Worm (Caenorhabditis elegans): Measurements from ENCODE around the gene F56D5.3.

ce11 chrIV:9378272-9378671 is 19.1 kb upstream of the F56D5.3 start, which contains the start of gene C10C5.4:
- TF ChIP-seq snpc-4 (GFP tag; optimal IDR thresholded peaks at IDR 0.05) (no peak), snpc-4 (tag; optimal IDR thresholded peaks at IDR 0.05) (no peak), F55B11.4 (tag; optimal IDR thresholded peaks at IDR 0.05; ENCODE audit: borderline replicate concordance, insufficient read depth) (no peak), C06A6.2 (GFP tag; conservative IDR thresholded peaks at IDR 0.05) (no peak), him-1 (tag; optimal IDR thresholded peaks at IDR 0.05) (no peak), F49E8.2 (tag; optimal IDR thresholded peaks at IDR 0.05; ENCODE audit: insufficient read depth) (no peak), nhr-120 (GFP tag; IDR thresholded peaks at IDR 0.05) (no peak), sdz-38 (tag; optimal IDR thresholded peaks at IDR 0.05) (no peak), pha-4 (tag; optimal IDR thresholded peaks at IDR 0.05) (no peak), nhr-90 (tag; optimal IDR thresholded peaks at IDR 0.05) (no peak), T26A5.8 (tag; optimal IDR thresholded peaks at IDR 0.05) (no peak), unc-62 (GFP tag; optimal IDR thresholded peaks at IDR 0.05) (no peak), ekl-4 (GFP tag; IDR thresholded peaks at IDR 0.05) (no peak)

Data from whole organism, young adult.